Fruit fly (Drosophila melanogaster) whole organism, embryonic: ENCODE measurements around the gene Prp3.

Source experiments
- Aef1 ChIP-seq: fragments of 200-800 bp; sonication (Bioruptor generic); IDR thresholded peaks from 3 replicates; pipeline ENCODE4 v1.3.6; 2022; ENCODE audit warnings: missing biosample characterization, missing genetic modification characterization
- Bgb ChIP-seq: fragments of 200-800 bp; sonication (Bioruptor generic); IDR thresholded peaks from 2 replicates; pipeline ENCODE4 v1.3.6; 2022; ENCODE audit warnings: missing biosample characterization, missing genetic modification characterization; ENCODE audit not compliant: partially characterized antibody
- BtbVII ChIP-seq: fragments of 200-800 bp; sonication (Bioruptor generic); optimal IDR thresholded peaks from 3 replicates; lab custom pipeline; 2017; ENCODE audit warnings: missing biosample characterization, mild to moderate bottlenecking, missing genetic modification characterization
- CG10959 ChIP-seq: fragments of 200-800 bp; sonication (Bioruptor generic); IDR thresholded peaks from 2 replicates; pipeline ENCODE4 v1.3.6; 2022; ENCODE audit warnings: missing biosample characterization, missing genetic modification characterization
- CG10979 ChIP-seq: fragments of 200-800 bp; sonication (Bioruptor generic); optimal IDR thresholded peaks from 2 replicates; lab custom pipeline; 2018; ENCODE audit warnings: missing biosample characterization, mild to moderate bottlenecking, missing genetic modification characterization, moderate library complexity
- CG11085 ChIP-seq: fragments of 200-800 bp; sonication (Bioruptor generic); IDR thresholded peaks from 2 replicates; pipeline ENCODE4 v1.3.6; 2022; ENCODE audit warnings: missing biosample characterization, missing genetic modification characterization
- CG12219 ChIP-seq: fragments of 200-800 bp; sonication (Bioruptor generic); optimal IDR thresholded peaks from 3 replicates; lab custom pipeline; 2018; ENCODE audit warnings: missing biosample characterization, mild to moderate bottlenecking, missing genetic modification characterization
- CG14014 ChIP-seq: fragments of 200-800 bp; sonication (Bioruptor generic); IDR thresholded peaks from 2 replicates; pipeline ENCODE4 v1.3.6; 2022; ENCODE audit warnings: missing biosample characterization, missing genetic modification characterization
- CG15696 ChIP-seq: fragments of 200-800 bp; sonication (Bioruptor generic); optimal IDR thresholded peaks from 2 replicates; lab custom pipeline; 2019; ENCODE audit warnings: missing biosample characterization, mild to moderate bottlenecking, missing genetic modification characterization, moderate library complexity
- CG17612 ChIP-seq: fragments of 200-800 bp; sonication (Bioruptor generic); IDR thresholded peaks from 2 replicates; pipeline ENCODE4 v1.3.6; 2022; ENCODE audit warnings: missing biosample characterization, missing genetic modification characterization
- CG18262 ChIP-seq: fragments of 200-800 bp; optimal IDR thresholded peaks from 3 replicates; lab custom pipeline; 2019; ENCODE audit warnings: missing biosample characterization, mild to moderate bottlenecking, missing genetic modification characterization, moderate library complexity
- CG2120 ChIP-seq: fragments of 200-800 bp; sonication (Bioruptor generic); optimal IDR thresholded peaks from 3 replicates; lab custom pipeline; 2016; ENCODE audit warnings: missing biosample characterization, missing genetic modification characterization
- CG2889 ChIP-seq: fragments of 200-800 bp; sonication (Bioruptor generic); IDR thresholded peaks from 3 replicates; pipeline ENCODE4 v1.3.6; 2022; ENCODE audit warnings: missing biosample characterization, missing genetic modification characterization
- CG4282 ChIP-seq: fragments of 200-800 bp; sonication (Bioruptor generic); optimal IDR thresholded peaks from 2 replicates; lab custom pipeline; 2016; ENCODE audit warnings: missing biosample characterization, missing genetic modification characterization
- CG5953 ChIP-seq: fragments of 200-800 bp; sonication (Bioruptor generic); IDR thresholded peaks from 2 replicates; pipeline ENCODE4 v1.3.6; 2022; ENCODE audit warnings: missing biosample characterization, missing genetic modification characterization
- CG7745 ChIP-seq: fragments of 200-800 bp; sonication (Bioruptor generic); optimal IDR thresholded peaks from 2 replicates; lab custom pipeline; 2018; ENCODE audit warnings: missing biosample characterization, mild to moderate bottlenecking, missing genetic modification characterization, moderate library complexity
- D ChIP-seq, 2 experiments: fragments of 200-800 bp in 1 of 2; fragments of >200 bp in 1 of 2; sonication (Bioruptor generic) in 1 of 2; optimal IDR thresholded peaks; 2 replicates in 1 of 2; 3 replicates in 1 of 2; lab custom pipeline; 2017; ENCODE audit warnings: mild to moderate bottlenecking in 1 of 2, missing biosample characterization in 1 of 2, missing genetic modification characterization in 1 of 2, missing genetic modification reagents in 1 of 2
- Dp ChIP-seq: fragments of 200-800 bp; sonication (Bioruptor generic); optimal IDR thresholded peaks from 2 replicates; lab custom pipeline; 2018; ENCODE audit warnings: missing biosample characterization, mild to moderate bottlenecking, missing genetic modification characterization, moderate library complexity
- E2f2 ChIP-seq: fragments of 200-800 bp; sonication (Bioruptor generic); IDR thresholded peaks from 2 replicates; pipeline ENCODE4 v1.3.6; 2022; ENCODE audit warnings: missing biosample characterization, missing genetic modification characterization
- Fer1 ChIP-seq: fragments of 200-800 bp; sonication (Bioruptor generic); optimal IDR thresholded peaks from 2 replicates; lab custom pipeline; 2017; ENCODE audit warnings: missing biosample characterization, mild to moderate bottlenecking, missing genetic modification characterization
- Hmr ChIP-seq: fragments of 200-800 bp; sonication (Bioruptor generic); optimal IDR thresholded peaks from 3 replicates; lab custom pipeline; 2017; ENCODE audit warnings: mild to moderate bottlenecking, missing biosample characterization, missing genetic modification reagents, missing genetic modification characterization
- Hr39 ChIP-seq: fragments of >200 bp; optimal IDR thresholded peaks from 2 replicates; lab custom pipeline; 2017
- Hsf ChIP-seq: fragments of 200-800 bp; sonication (Bioruptor generic); optimal IDR thresholded peaks from 3 replicates; lab custom pipeline; 2016; ENCODE audit warnings: missing biosample characterization, missing genetic modification characterization
- Lpt ChIP-seq: fragments of >200 bp; optimal IDR thresholded peaks from 2 replicates; lab custom pipeline; 2018; ENCODE audit warnings: missing biosample characterization, missing genetic modification characterization
- Meics ChIP-seq: fragments of 200-800 bp; sonication (Bioruptor generic); optimal IDR thresholded peaks from 2 replicates; lab custom pipeline; 2017; ENCODE audit warnings: missing biosample characterization, mild to moderate bottlenecking, missing genetic modification characterization
- Rfx ChIP-seq: fragments of 200-800 bp; sonication (Bioruptor generic); IDR thresholded peaks from 2 replicates; pipeline ENCODE4 v1.3.6; 2022; ENCODE audit warnings: missing biosample characterization, missing genetic modification characterization
- Sin3A ChIP-seq: fragments of >200 bp; optimal IDR thresholded peaks from 2 replicates; lab custom pipeline; 2018
- Xbp1 ChIP-seq: fragments of 200-800 bp; sonication (Bioruptor generic); optimal IDR thresholded peaks from 3 replicates; lab custom pipeline; 2016; ENCODE audit warnings: missing biosample characterization, mild to moderate bottlenecking, missing genetic modification characterization
- ase ChIP-seq: fragments of 200-800 bp; sonication (Bioruptor generic); IDR thresholded peaks from 3 replicates; pipeline ENCODE4 v1.3.6; 2022; ENCODE audit warnings: missing biosample characterization, missing genetic modification characterization
- bcd ChIP-seq: fragments of 200-800 bp; sonication (Bioruptor generic); optimal IDR thresholded peaks from 2 replicates; lab custom pipeline; 2017; ENCODE audit warnings: missing biosample characterization, mild to moderate bottlenecking, missing genetic modification characterization
- cato ChIP-seq: fragments of 200-800 bp; sonication (Bioruptor generic); optimal IDR thresholded peaks from 2 replicates; lab custom pipeline; 2016; ENCODE audit warnings: missing biosample characterization, missing genetic modification characterization, borderline replicate concordance
- ci ChIP-seq: fragments of 200-800 bp; sonication (Bioruptor generic); IDR thresholded peaks from 3 replicates; pipeline ENCODE4 v1.3.6; 2022; ENCODE audit warnings: missing biosample characterization, missing genetic modification characterization
- dati ChIP-seq: fragments of 200-800 bp; sonication (Bioruptor generic); IDR thresholded peaks from 2 replicates; pipeline ENCODE4 v1.3.6; 2022; ENCODE audit warnings: missing biosample characterization, missing genetic modification characterization
- disco-r ChIP-seq: fragments of 200-800 bp; sonication (Bioruptor generic); optimal IDR thresholded peaks from 2 replicates; lab custom pipeline; 2016; ENCODE audit warnings: missing biosample characterization, missing genetic modification characterization
- fd3F ChIP-seq: fragments of 200-800 bp; sonication (Bioruptor generic); optimal IDR thresholded peaks from 2 replicates; lab custom pipeline; 2018; ENCODE audit warnings: missing biosample characterization, mild to moderate bottlenecking, missing genetic modification characterization, moderate library complexity
- gfzf ChIP-seq: fragments of 200-800 bp; sonication (Bioruptor generic); optimal IDR thresholded peaks from 2 replicates; lab custom pipeline; 2016; ENCODE audit warnings: missing biosample characterization, mild to moderate bottlenecking, missing genetic modification characterization, moderate library complexity
- gsb ChIP-seq: fragments of 200-800 bp; sonication (Bioruptor generic); IDR thresholded peaks from 2 replicates; pipeline ENCODE4 v1.3.6; 2022; ENCODE audit warnings: missing biosample characterization, missing genetic modification characterization
- lilli ChIP-seq: fragments of 200-800 bp; sonication (Bioruptor generic); optimal IDR thresholded peaks from 3 replicates; lab custom pipeline; 2016; ENCODE audit warnings: missing biosample characterization, missing genetic modification characterization
- org-1 ChIP-seq: fragments of 200-800 bp; sonication (Bioruptor generic); optimal IDR thresholded peaks from 2 replicates; lab custom pipeline; 2017; ENCODE audit warnings: missing biosample characterization, missing genetic modification characterization
- p53 ChIP-seq: fragments of 200-800 bp; sonication (Bioruptor generic); optimal IDR thresholded peaks from 2 replicates; lab custom pipeline; 2016; ENCODE audit warnings: missing biosample characterization, missing genetic modification characterization
- ro ChIP-seq: fragments of 200-800 bp; sonication (Bioruptor generic); IDR thresholded peaks from 2 replicates; pipeline ENCODE4 v1.3.6; 2022; ENCODE audit warnings: missing biosample characterization, missing genetic modification characterization
- row ChIP-seq: fragments of 200-800 bp; sonication (Bioruptor generic); IDR thresholded peaks from 3 replicates; pipeline ENCODE4 v1.3.6; 2022; ENCODE audit warnings: missing biosample characterization, missing genetic modification characterization
- schlank ChIP-seq: fragments of 200-800 bp; sonication (Bioruptor generic); optimal IDR thresholded peaks from 2 replicates; lab custom pipeline; 2018; ENCODE audit warnings: missing biosample characterization, mild to moderate bottlenecking, missing genetic modification characterization
- sima ChIP-seq: fragments of 200-800 bp; sonication (Bioruptor generic); optimal IDR thresholded peaks from 2 replicates; lab custom pipeline; 2016; ENCODE audit warnings: missing biosample characterization, missing genetic modification characterization
- slbo ChIP-seq: fragments of 200-800 bp; sonication (Bioruptor generic); IDR thresholded peaks from 2 replicates; pipeline ENCODE4 v1.3.6; 2022; ENCODE audit warnings: missing biosample characterization, missing genetic modification characterization
- stwl ChIP-seq: fragments of 200-800 bp; sonication (Bioruptor generic); optimal IDR thresholded peaks from 3 replicates; lab custom pipeline; 2018; ENCODE audit warnings: missing biosample characterization, mild to moderate bottlenecking, missing genetic modification characterization, moderate library complexity
- twi ChIP-seq: fragments of 200-800 bp; optimal IDR thresholded peaks from 2 replicates; lab custom pipeline; 2019; ENCODE audit warnings: missing biosample characterization, mild to moderate bottlenecking, missing genetic modification characterization, moderate library complexity
- tx ChIP-seq: fragments of 200-800 bp; sonication (Bioruptor generic); optimal IDR thresholded peaks from 2 replicates; lab custom pipeline; 2016; ENCODE audit warnings: missing biosample characterization, missing genetic modification characterization
- vfl ChIP-seq: fragments of 200-800 bp; sonication (Bioruptor generic); optimal IDR thresholded peaks from 2 replicates; lab custom pipeline; 2016; ENCODE audit warnings: missing biosample characterization, missing genetic modification characterization

Gene Prp3

DNA sequence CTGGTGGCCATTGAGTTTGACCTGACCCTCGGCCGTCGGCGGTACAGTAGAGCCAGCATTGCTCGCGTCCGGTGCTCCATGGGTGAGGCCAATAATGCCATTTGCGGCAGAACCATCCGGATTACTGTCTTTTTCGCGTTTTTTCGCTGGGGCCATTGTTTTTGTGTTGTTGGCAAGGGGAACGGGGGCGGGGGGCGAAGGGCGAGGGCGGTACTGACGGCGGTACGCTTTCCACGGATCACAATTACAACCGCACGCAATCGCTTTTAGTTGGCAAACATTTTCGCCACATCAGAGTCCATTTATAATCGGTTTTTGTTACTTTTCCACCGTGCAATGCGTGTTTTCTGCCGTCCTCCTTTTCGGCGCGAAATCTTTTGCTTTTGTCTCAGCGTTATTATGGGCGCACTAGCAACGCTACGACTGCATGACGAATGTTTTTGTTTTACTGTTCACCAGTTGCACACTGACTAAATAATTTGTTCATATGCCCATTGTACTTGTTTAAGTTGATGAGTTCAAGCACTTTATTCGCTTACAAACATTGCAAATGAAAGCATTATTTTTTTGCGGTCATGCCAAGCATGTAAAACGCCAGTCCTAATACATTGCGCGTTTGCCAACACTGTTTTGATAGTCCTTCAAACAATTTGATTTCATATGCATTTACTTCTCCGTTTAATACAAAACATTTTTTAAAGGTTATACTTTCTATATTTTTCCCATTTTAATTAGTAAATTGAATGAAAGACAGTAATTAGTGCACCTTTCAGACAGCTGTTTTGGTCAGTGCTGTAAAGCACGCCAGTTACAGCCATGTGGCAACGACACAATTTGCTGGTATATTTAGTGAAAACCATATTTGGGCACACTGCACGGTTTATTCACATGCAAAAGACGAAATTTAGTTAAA is 13.0 kb downstream of the Prp3 start, which contains the start of gene Pfdn6 (continued):
- TF ChIP-seq CG18262 (tag; lab: Kevin White, UChicago) (peak; percentile 72), Hmr (GFP tag; lab: Kevin White, UChicago) (peak; percentile 75), CG10979 (tag; lab: Kevin White, UChicago) (peak; percentile 85), ro (GFP tag; lab: Robert Waterston, UW) (no peak), twi (tag; lab: Kevin White, UChicago) (peak; percentile 50), dati (GFP tag; lab: Robert Waterston, UW) (0 out of 2 replicates have a peak, but pooled peaks have one; percentile 39), Hsf (peak; percentile 89), schlank (tag; lab: Kevin White, UChicago) (peak; percentile 45), Meics (GFP tag; lab: Kevin White, UChicago) (no peak), vfl (peak; percentile 47), E2f2 (GFP tag; lab: Robert Waterston, UW) (peak; percentile 39), Xbp1 (GFP tag; lab: Kevin White, UChicago) (peak; percentile 84), Lpt (GFP tag; lab: Kevin White, UChicago) (no peak), Rfx (GFP tag; lab: Robert Waterston, UW) (peak; percentile 80), Bgb (peak; percentile 73), Aef1 (GFP tag; lab: Robert Waterston, UW) (peak; percentile 71), stwl (peak; percentile 86), BtbVII (GFP tag; lab: Kevin White, UChicago) (peak; percentile 35), CG4282 (GFP tag; lab: Kevin White, UChicago) (peak; percentile 79), bcd (GFP tag; lab: Kevin White, UChicago) (peak; percentile 67), tx (GFP tag; lab: Kevin White, UChicago) (peak; percentile 71), CG12219 (no peak), p53 (GFP tag; lab: Kevin White, UChicago) (no peak), D (optimal IDR thresholded peaks at IDR 0.05; lab: Kevin White, UChicago) (no peak), D (GFP tag; optimal IDR thresholded peaks at IDR 0.05; lab: Kevin White, UChicago) (peak; percentile 55), row (GFP tag; lab: Robert Waterston, UW) (peak; percentile 86), CG2889 (peak; percentile 83; the same call in 2 of the 3 replicates), Hr39 (lab: Kevin White, UChicago) (no peak), CG5953 (GFP tag; lab: Robert Waterston, UW) (peak; percentile 49; the same call in 1 of the 2 replicates), slbo (GFP tag; lab: Robert Waterston, UW) (peak; percentile 88), disco-r (peak; percentile 82), CG7745 (tag; lab: Kevin White, UChicago) (no peak), CG17612 (GFP tag; lab: Robert Waterston, UW) (no peak), Sin3A (lab: Kevin White, UChicago) (peak; percentile 94), CG2120 (GFP tag; lab: Kevin White, UChicago) (peak; percentile 90), gsb (peak; percentile 66), ase (peak; percentile 69), fd3F (GFP tag; lab: Kevin White, UChicago) (peak; percentile 60), gfzf (GFP tag; lab: Kevin White, UChicago) (peak; percentile 81), CG11085 (GFP tag; lab: Robert Waterston, UW) (0 out of 2 replicates have a peak, but pooled peaks have one; percentile 15), cato (GFP tag; lab: Kevin White, UChicago) (peak; percentile 53), Fer1 (GFP tag; lab: Kevin White, UChicago) (peak; percentile 47), ci (GFP tag; lab: Robert Waterston, UW) (peak; percentile 85; the same call in 2 of the 3 replicates), CG10959 (GFP tag; lab: Robert Waterston, UW) (0 out of 2 replicates have a peak, but pooled peaks have one; percentile 60), CG14014 (GFP tag; lab: Robert Waterston, UW) (peak; percentile 65; the same call in 1 of the 2 replicates), org-1 (GFP tag; lab: Kevin White, UChicago) (no peak), CG15696 (tag; lab: Kevin White, UChicago) (peak; percentile 77), lilli (GFP tag; lab: Kevin White, UChicago) (peak; percentile 80), Dp (GFP tag; lab: Kevin White, UChicago) (peak; percentile 35), sima (GFP tag; lab: Kevin White, UChicago) (no peak)
